Worm (Caenorhabditis elegans) whole organism, young adult: Measurements from ENCODE around the gene oma-1.

ENCODE experiments used
- B0035.1 ChIP-seq: sonication (generic microtip); optimal IDR thresholded peaks from 2 replicates; lab custom pipeline; 2016; ENCODE audit warnings: missing genetic modification characterization, mild to moderate bottlenecking, missing compliant biosample characterization, missing genotype, missing genetic modification reagents
- C06A6.2 ChIP-seq: fragments of 200-800 bp; sonication (Bioruptor generic); conservative IDR thresholded peaks from 2 replicates; pipeline ENCODE4 v1.3.6; 2022; ENCODE audit warnings: missing genetic modification characterization, missing compliant biosample characterization
- D2030.7 ChIP-seq: fragments of 200-800 bp; sonication (Bioruptor generic); IDR thresholded peaks from 2 replicates; pipeline ENCODE4 v1.3.6; 2022; ENCODE audit warnings: missing genetic modification reagents, missing genetic modification characterization, missing compliant biosample characterization
- F10E7.11 ChIP-seq: sonication (generic microtip); optimal IDR thresholded peaks from 2 replicates; lab custom pipeline; 2017; ENCODE audit warnings: mild to moderate bottlenecking, missing genetic modification characterization, moderate library complexity, missing compliant biosample characterization
- F22D6.2 ChIP-seq: sonication (generic microtip); optimal IDR thresholded peaks from 2 replicates; lab custom pipeline; 2016; ENCODE audit warnings: mild to moderate bottlenecking, missing genetic modification characterization, missing compliant biosample characterization
- F23B12.7 ChIP-seq: sonication (generic microtip); optimal IDR thresholded peaks from 2 replicates; lab custom pipeline; 2017; ENCODE audit warnings: missing genetic modification characterization, mild to moderate bottlenecking, missing compliant biosample characterization, antibody characterized with exemption, moderate library complexity; ENCODE audit not compliant: insufficient read depth
- F33H1.4 ChIP-seq: fragments of 200-800 bp; sonication (Bioruptor generic); IDR thresholded peaks from 2 replicates; pipeline ENCODE4 v1.3.6; 2022; ENCODE audit warnings: missing genetic modification reagents, missing genetic modification characterization, missing compliant biosample characterization
- F37B4.10 ChIP-seq: fragments of 200-800 bp; sonication (Bioruptor generic); IDR thresholded peaks from 2 replicates; pipeline ENCODE4 v1.3.6; 2022; ENCODE audit warnings: missing genetic modification characterization, missing compliant biosample characterization
- F55B11.4 ChIP-seq: sonication (generic microtip); optimal IDR thresholded peaks from 2 replicates; lab custom pipeline; 2016; ENCODE audit warnings: missing compliant biosample characterization, missing genetic modification characterization, borderline replicate concordance; ENCODE audit not compliant: insufficient read depth
- K12H6.12 ChIP-seq: fragments of 200-800 bp; sonication (Bioruptor generic); optimal IDR thresholded peaks from 2 replicates; lab custom pipeline; 2018; ENCODE audit warnings: mild to moderate bottlenecking, missing genetic modification characterization, missing compliant biosample characterization
- T07F8.4 ChIP-seq: sonication (generic microtip); optimal IDR thresholded peaks from 2 replicates; lab custom pipeline; 2016; ENCODE audit warnings: mild to moderate bottlenecking, missing genetic modification characterization, moderate library complexity, missing compliant biosample characterization
- T26A5.8 ChIP-seq: sonication (generic microtip); optimal IDR thresholded peaks from 2 replicates; lab custom pipeline; 2016; ENCODE audit warnings: missing genetic modification characterization, missing compliant biosample characterization
- Y53F4B.3 ChIP-seq: fragments of 200-800 bp; sonication (Bioruptor generic); IDR thresholded peaks from 2 replicates; pipeline ENCODE4 v1.3.6; 2022; ENCODE audit warnings: missing genetic modification reagents, missing genetic modification characterization, missing compliant biosample characterization
- Y53G8AR.9 ChIP-seq: fragments of 200-800 bp; sonication (Bioruptor generic); conservative IDR thresholded peaks from 2 replicates; pipeline ENCODE4 v1.3.6; 2022; ENCODE audit warnings: missing genetic modification reagents, missing genetic modification characterization, missing compliant biosample characterization
- Y67H2A.10 ChIP-seq: fragments of 200-800 bp; sonication (Bioruptor generic); conservative IDR thresholded peaks from 2 replicates; pipeline ENCODE4 v1.3.6; 2022; ENCODE audit warnings: missing genetic modification reagents, missing genetic modification characterization, missing compliant biosample characterization
- Y79H2A.3 ChIP-seq: fragments of 200-800 bp; sonication (Bioruptor generic); conservative IDR thresholded peaks from 2 replicates; pipeline ENCODE4 v1.3.6; 2022; ENCODE audit warnings: missing genetic modification reagents, missing genetic modification characterization, missing compliant biosample characterization
- attf-3 ChIP-seq: fragments of 200-800 bp; sonication (Bioruptor generic); conservative IDR thresholded peaks from 2 replicates; pipeline ENCODE4 v1.3.6; 2022; ENCODE audit warnings: missing genetic modification reagents, missing genetic modification characterization, missing compliant biosample characterization
- attf-5 ChIP-seq: fragments of 200-800 bp; sonication (Bioruptor generic); optimal IDR thresholded peaks from 2 replicates; lab custom pipeline; 2018; ENCODE audit warnings: mild to moderate bottlenecking, missing genetic modification characterization, missing compliant biosample characterization
- attf-6 ChIP-seq: fragments of 200-800 bp; sonication (Bioruptor generic); IDR thresholded peaks from 2 replicates; pipeline ENCODE4 v1.3.6; 2022; ENCODE audit warnings: missing genetic modification reagents, missing genetic modification characterization, missing compliant biosample characterization
- ceh-100 ChIP-seq: fragments of 200-800 bp; sonication (Bioruptor generic); IDR thresholded peaks from 2 replicates; pipeline ENCODE4 v1.3.6; 2022; ENCODE audit warnings: missing genetic modification reagents, missing genetic modification characterization, missing compliant biosample characterization
- ceh-79 ChIP-seq: sonication (generic microtip); optimal IDR thresholded peaks from 2 replicates; lab custom pipeline; 2017; ENCODE audit warnings: mild to moderate bottlenecking, missing genetic modification characterization, missing compliant biosample characterization
- dox-1 ChIP-seq: fragments of 200-800 bp; sonication (Bioruptor generic); IDR thresholded peaks from 2 replicates; pipeline ENCODE4 v1.3.6; 2022; ENCODE audit warnings: missing genetic modification reagents, missing genetic modification characterization, missing compliant biosample characterization
- dpff-1 ChIP-seq: sonication (generic microtip); optimal IDR thresholded peaks from 2 replicates; lab custom pipeline; 2017; ENCODE audit warnings: mild to moderate bottlenecking, missing genetic modification characterization, missing compliant biosample characterization
- egl-18 ChIP-seq: fragments of 200-800 bp; sonication (Bioruptor generic); IDR thresholded peaks from 2 replicates; pipeline ENCODE4 v1.3.6; 2022; ENCODE audit warnings: missing genetic modification reagents, missing genetic modification characterization, missing compliant biosample characterization
- hlh-12 ChIP-seq: sonication (generic microtip); optimal IDR thresholded peaks from 2 replicates; lab custom pipeline; 2016; ENCODE audit warnings: missing genetic modification characterization, missing compliant biosample characterization
- hmg-1.2 ChIP-seq: fragments of 200-800 bp; sonication (Bioruptor generic); IDR thresholded peaks from 2 replicates; pipeline ENCODE4 v1.3.6; 2022; ENCODE audit warnings: missing genetic modification reagents, missing genetic modification characterization, missing compliant biosample characterization
- let-526 ChIP-seq: fragments of 200-800 bp; sonication (Bioruptor generic); IDR thresholded peaks from 2 replicates; pipeline ENCODE4 v1.3.6; 2022; ENCODE audit warnings: missing genetic modification reagents, missing genetic modification characterization, missing compliant biosample characterization
- lin-26 ChIP-seq: fragments of 200-800 bp; sonication (Bioruptor generic); IDR thresholded peaks from 2 replicates; pipeline ENCODE4 v1.3.6; 2022; ENCODE audit warnings: missing genetic modification reagents, missing genetic modification characterization, missing compliant biosample characterization
- lin-35 ChIP-seq, 3 experiments: fragments of 150-350 bp in 2 of 3; sonication (generic microtip) in 1 of 3; optimal IDR thresholded peaks; 2 replicates each; lab custom pipeline; 2014 to 2018; ENCODE audit warnings: missing biosample characterization in 3 of 3, missing genetic modification characterization in 3 of 3, missing genetic modification reagents in 3 of 3
- lin-54 ChIP-seq: fragments of 200-800 bp; sonication (Bioruptor generic); optimal IDR thresholded peaks from 2 replicates; lab custom pipeline; 2018; ENCODE audit warnings: mild to moderate bottlenecking, missing genetic modification characterization, missing compliant biosample characterization
- madf-3 ChIP-seq: fragments of 200-800 bp; sonication (Bioruptor generic); IDR thresholded peaks from 2 replicates; pipeline ENCODE4 v1.3.6; 2022; ENCODE audit warnings: missing genetic modification reagents, missing genetic modification characterization, missing compliant biosample characterization
- madf-6 ChIP-seq: fragments of 200-800 bp; sonication (Bioruptor generic); IDR thresholded peaks from 2 replicates; pipeline ENCODE4 v1.3.6; 2022; ENCODE audit warnings: missing genetic modification reagents, missing genetic modification characterization, missing compliant biosample characterization
- nfya-1 ChIP-seq: sonication (generic microtip); optimal IDR thresholded peaks from 2 replicates; lab custom pipeline; 2017; ENCODE audit warnings: antibody characterized with exemption, missing compliant biosample characterization, missing genetic modification characterization, borderline replicate concordance; ENCODE audit not compliant: insufficient read depth
- nhr-179 ChIP-seq: sonication (generic microtip); optimal IDR thresholded peaks from 2 replicates; lab custom pipeline; 2016; ENCODE audit warnings: mild to moderate bottlenecking, missing genetic modification characterization, missing compliant biosample characterization
- nhr-80 ChIP-seq: sonication (generic microtip); optimal IDR thresholded peaks from 2 replicates; lab custom pipeline; 2016; ENCODE audit warnings: missing genetic modification characterization, missing compliant biosample characterization
- pha-4 ChIP-seq: fragments of 150-350 bp; sonication (generic microtip); optimal IDR thresholded peaks from 2 replicates; lab custom pipeline; 2014; ENCODE audit warnings: missing biosample characterization, missing genetic modification reagents, missing genetic modification characterization
- repo-1 ChIP-seq: sonication (generic microtip); optimal IDR thresholded peaks from 2 replicates; lab custom pipeline; 2017; ENCODE audit warnings: mild to moderate bottlenecking, missing genetic modification characterization, missing compliant biosample characterization
- rpc-1 ChIP-seq, 2 experiments: fragments of 150-350 bp in 1 of 2; sonication (generic microtip) in 1 of 2; optimal IDR thresholded peaks; 2 replicates each; lab custom pipeline; 2014 to 2018; ENCODE audit warnings: missing biosample characterization in 1 of 2, missing genetic modification characterization in 1 of 2, missing genetic modification reagents in 1 of 2, missing genotype in 1 of 2
- sea-2 ChIP-seq: fragments of 200-800 bp; sonication (Bioruptor generic); IDR thresholded peaks from 2 replicates; pipeline ENCODE4 v1.3.6; 2022; ENCODE audit warnings: missing genetic modification characterization, missing compliant biosample characterization
- snpc-4 ChIP-seq, 5 experiments: fragments of 150-350 bp in 1 of 5; sonication (generic microtip) in 4 of 5; optimal IDR thresholded peaks; 2 replicates each; lab custom pipeline; 2014 to 2018; ENCODE audit warnings: missing genetic modification characterization in 5 of 5, missing biosample characterization in 3 of 5, antibody characterized with exemption in 2 of 5, mild to moderate bottlenecking in 2 of 5, missing compliant biosample characterization in 2 of 5, missing genotype in 2 of 5, moderate library complexity in 2 of 5, missing genetic modification reagents in 1 of 5
- unc-62 ChIP-seq: fragments of 150-350 bp; optimal IDR thresholded peaks from 2 replicates; lab custom pipeline; 2014; ENCODE audit warnings: missing biosample characterization, missing genetic modification reagents, missing genetic modification characterization
- ztf-22 ChIP-seq: fragments of 200-800 bp; sonication (Bioruptor generic); optimal IDR thresholded peaks from 2 replicates; lab custom pipeline; 2018; ENCODE audit warnings: mild to moderate bottlenecking, missing genetic modification characterization, moderate library complexity, missing compliant biosample characterization
- ztf-3 ChIP-seq: fragments of 200-800 bp; sonication (Bioruptor generic); optimal IDR thresholded peaks from 2 replicates; lab custom pipeline; 2018; ENCODE audit warnings: mild to moderate bottlenecking, missing genetic modification characterization, missing compliant biosample characterization
- ztf-6 ChIP-seq: fragments of 200-800 bp; sonication (Bioruptor generic); IDR thresholded peaks from 2 replicates; pipeline ENCODE4 v1.3.6; 2022; ENCODE audit warnings: missing genetic modification reagents, missing genetic modification characterization, missing compliant biosample characterization

oma-1 gene

ce11 chrIV:8881181-8881580 lies 7.6 kb upstream of the oma-1 start, which contains the start of gene C09G9.8:
TSS of gene C09G9.8 (plus strand) at chrIV:8881481.
- TF ChIP-seq lin-26 (GFP tag; lab: Robert Waterston, UW) (no peak), attf-3 (no peak), madf-3 (GFP tag; lab: Robert Waterston, UW) (no peak), ceh-79 (tag; lab: Kevin White, UChicago) (no peak), F10E7.11 (no peak), D2030.7 (GFP tag; lab: Robert Waterston, UW) (no peak), pha-4 (tag; lab: Kevin White, UChicago) (no peak), F22D6.2 (no peak), ztf-22 (no peak), let-526 (GFP tag; lab: Robert Waterston, UW) (no peak), F37B4.10 (GFP tag; lab: Robert Waterston, UW) (no peak), egl-18 (GFP tag; lab: Robert Waterston, UW) (no peak)
- TF ChIP-seq, all 124 proteins: peak for 0

- TF ChIP-seq nfya-1 = no peak
These were observed 2.5 kb upstream of the oma-1 start, which contains the start of gene C09G9.5 for ce11 chrIV:8886228-8886627. TSS of gene C09G9.5 (plus strand) at chrIV:8886528.

ce11 chrIV:8891131-8891530 lies 2.4 kb downstream of the oma-1 start, which contains the start of gene spr-2:
TSS of gene spr-2 (plus strand) at chrIV:8891462.
- no peak for TF ChIP-seq hmg-1.2 (GFP tag; lab: Robert Waterston, UW)
- TF ChIP-seq lin-35 (GFP tag; optimal IDR thresholded peaks at IDR 0.05; lab: Kevin White, UChicago) = peak in 1 of 3 experiments; percentile 85
- no peak for TF ChIP-seq ceh-100
- TF ChIP-seq egl-18 (GFP tag; lab: Robert Waterston, UW) = no peak
- no peak for TF ChIP-seq F10E7.11
- TF ChIP-seq Y53G8AR.9 (GFP tag; lab: Robert Waterston, UW) = no peak
- TF ChIP-seq nhr-80 (tag; lab: Kevin White, UChicago) = peak; percentile 52
- TF ChIP-seq C06A6.2 (GFP tag; lab: Robert Waterston, UW) = no peak
- no peak for TF ChIP-seq F23B12.7
- peak; percentile 36; the same call in 1 of the 2 replicates for TF ChIP-seq madf-6 (GFP tag; lab: Robert Waterston, UW)
- no peak for TF ChIP-seq ztf-6 (GFP tag; lab: Robert Waterston, UW)
- TF ChIP-seq nhr-179 (tag; lab: Kevin White, UChicago) = no peak
- TF ChIP-seq Y53F4B.3 (GFP tag; lab: Robert Waterston, UW) = no peak
- TF ChIP-seq snpc-4 (GFP tag; optimal IDR thresholded peaks at IDR 0.05; lab: Kevin White, UChicago) = no peak
- TF ChIP-seq snpc-4 (tag; optimal IDR thresholded peaks at IDR 0.05; lab: Kevin White, UChicago) = peak; percentile 34 to 68 (median 43)
- peak; percentile 58 for TF ChIP-seq attf-3
- TF ChIP-seq K12H6.12 = peak; percentile 54
- peak; percentile 85 for TF ChIP-seq lin-54 (GFP tag; lab: Kevin White, UChicago)
- TF ChIP-seq dpff-1 = peak; percentile 35
- TF ChIP-seq D2030.7 (GFP tag; lab: Robert Waterston, UW) = peak; percentile 10; the same call in 1 of the 2 replicates
- no peak for TF ChIP-seq ztf-22
- no peak for TF ChIP-seq T07F8.4
- no peak for TF ChIP-seq unc-62
- no peak for TF ChIP-seq Y67H2A.10
- TF ChIP-seq ztf-3 (GFP tag; lab: Kevin White, UChicago) = no peak
- peak; percentile 84 for TF ChIP-seq attf-5 (GFP tag; lab: Kevin White, UChicago)
- no peak for TF ChIP-seq hlh-12
- no peak for TF ChIP-seq Y79H2A.3
- no peak for TF ChIP-seq F55B11.4 (tag; lab: Kevin White, UChicago)
- no peak for TF ChIP-seq sea-2 (GFP tag; lab: Robert Waterston, UW)
- TF ChIP-seq B0035.1 = no peak
- no peak for TF ChIP-seq rpc-1 (optimal IDR thresholded peaks at IDR 0.05; lab: Kevin White, UChicago)
- TF ChIP-seq rpc-1 (tag; optimal IDR thresholded peaks at IDR 0.05; lab: Kevin White, UChicago) = no peak
- TF ChIP-seq attf-6 = no peak
- no peak for TF ChIP-seq F37B4.10 (GFP tag; lab: Robert Waterston, UW)
- peak; percentile 55 for TF ChIP-seq dox-1 (GFP tag; lab: Robert Waterston, UW)
- TF ChIP-seq repo-1 (tag; lab: Kevin White, UChicago) = peak; percentile 30
- TF ChIP-seq pha-4 (tag; lab: Kevin White, UChicago) = no peak
- TF ChIP-seq F33H1.4 (GFP tag; lab: Robert Waterston, UW) = no peak
- no peak for TF ChIP-seq T26A5.8 (tag; lab: Kevin White, UChicago)
